Worm (Caenorhabditis elegans) whole organism, late embryonic: ENCODE results near the gene Y38F2AL.12.

Source experiments
- C08G9.2 ChIP-seq: sonication (generic microtip); optimal IDR thresholded peaks from 2 replicates; lab custom pipeline; 2016; ENCODE audit warnings: mild to moderate bottlenecking, missing genetic modification characterization, moderate library complexity, missing compliant biosample characterization
- F13H6.1 ChIP-seq: sonication (generic microtip); optimal IDR thresholded peaks from 2 replicates; lab custom pipeline; 2016; ENCODE audit warnings: missing genetic modification characterization, missing compliant biosample characterization
- K09A11.1 ChIP-seq: sonication (generic microtip); optimal IDR thresholded peaks from 2 replicates; lab custom pipeline; 2017; ENCODE audit warnings: antibody characterized with exemption, mild to moderate bottlenecking, missing genetic modification characterization, missing compliant biosample characterization; ENCODE audit not compliant: insufficient read depth
- T23F11.4 ChIP-seq: fragments of 200-800 bp; sonication (Bioruptor generic); optimal IDR thresholded peaks from 2 replicates; lab custom pipeline; 2018; ENCODE audit warnings: mild to moderate bottlenecking, missing genetic modification characterization, missing compliant biosample characterization
- ama-1 ChIP-seq: fragments of 150-350 bp; optimal IDR thresholded peaks from 2 replicates; lab custom pipeline; 2014
- ceh-14 ChIP-seq: sonication (generic microtip); optimal IDR thresholded peaks from 2 replicates; lab custom pipeline; 2016; ENCODE audit warnings: missing genotype, missing genetic modification characterization, missing compliant biosample characterization
- ceh-18 ChIP-seq: sonication (generic microtip); optimal IDR thresholded peaks from 2 replicates; lab custom pipeline; 2016; ENCODE audit warnings: missing genetic modification characterization, missing compliant biosample characterization
- ceh-19 ChIP-seq: fragments of 200-800 bp; sonication (Bioruptor generic); optimal IDR thresholded peaks from 2 replicates; lab custom pipeline; 2018; ENCODE audit warnings: mild to moderate bottlenecking, missing genetic modification characterization, missing compliant biosample characterization
- ceh-2 ChIP-seq: sonication (generic microtip); optimal IDR thresholded peaks from 2 replicates; lab custom pipeline; 2016; ENCODE audit warnings: missing genotype, missing genetic modification characterization, missing compliant biosample characterization
- ceh-24 ChIP-seq: sonication (generic microtip); optimal IDR thresholded peaks from 2 replicates; lab custom pipeline; 2016; ENCODE audit warnings: mild to moderate bottlenecking, missing genetic modification characterization, missing compliant biosample characterization
- ceh-34 ChIP-seq: sonication (generic microtip); optimal IDR thresholded peaks from 2 replicates; lab custom pipeline; 2016; ENCODE audit warnings: mild to moderate bottlenecking, missing genetic modification characterization, missing compliant biosample characterization
- ceh-45 ChIP-seq: fragments of 200-800 bp; sonication (Bioruptor generic); IDR thresholded peaks from 2 replicates; pipeline ENCODE4 v1.3.6; 2022; ENCODE audit warnings: missing genetic modification reagents, missing genetic modification characterization, missing compliant biosample characterization
- ceh-48 ChIP-seq: sonication (generic microtip); optimal IDR thresholded peaks from 2 replicates; lab custom pipeline; 2016; ENCODE audit warnings: missing genetic modification characterization, inconsistent platforms, missing compliant biosample characterization
- ceh-6 ChIP-seq: fragments of 200-800 bp; sonication (Bioruptor generic); optimal IDR thresholded peaks from 2 replicates; lab custom pipeline; 2018; ENCODE audit warnings: mild to moderate bottlenecking, missing genetic modification characterization, missing compliant biosample characterization
- elt-4 ChIP-seq: sonication (generic microtip); optimal IDR thresholded peaks from 2 replicates; lab custom pipeline; 2016; ENCODE audit warnings: missing genetic modification characterization, missing compliant biosample characterization
- fkh-10 ChIP-seq: fragments of 150-350 bp; optimal IDR thresholded peaks from 2 replicates; lab custom pipeline; 2014; ENCODE audit warnings: missing biosample characterization, missing genetic modification reagents, missing genetic modification characterization
- gmeb-2 ChIP-seq: sonication (generic microtip); optimal IDR thresholded peaks from 2 replicates; lab custom pipeline; 2016; ENCODE audit warnings: missing genetic modification characterization, inconsistent platforms, missing compliant biosample characterization
- hlh-13 ChIP-seq: fragments of 200-800 bp; sonication (Bioruptor generic); optimal IDR thresholded peaks from 2 replicates; lab custom pipeline; 2018; ENCODE audit warnings: mild to moderate bottlenecking, missing genetic modification characterization, missing compliant biosample characterization
- hlh-15 ChIP-seq: sonication (generic microtip); optimal IDR thresholded peaks from 2 replicates; lab custom pipeline; 2016; ENCODE audit warnings: missing genetic modification characterization, missing compliant biosample characterization
- hlh-30 ChIP-seq: sonication (generic microtip); optimal IDR thresholded peaks from 2 replicates; lab custom pipeline; 2017; ENCODE audit warnings: antibody characterized with exemption, missing genetic modification characterization, missing compliant biosample characterization; ENCODE audit not compliant: insufficient read depth
- hlh-6 ChIP-seq: sonication (generic microtip); optimal IDR thresholded peaks from 2 replicates; lab custom pipeline; 2016; ENCODE audit warnings: missing genotype, missing genetic modification characterization, missing compliant biosample characterization
- hlh-8 ChIP-seq: sonication (generic microtip); optimal IDR thresholded peaks from 2 replicates; lab custom pipeline; 2016; ENCODE audit warnings: missing genotype, missing genetic modification characterization, missing compliant biosample characterization
- lim-6 ChIP-seq: sonication (generic microtip); optimal IDR thresholded peaks from 2 replicates; lab custom pipeline; 2016; ENCODE audit warnings: missing genetic modification characterization, missing compliant biosample characterization
- lin-11 ChIP-seq: fragments of 200-800 bp; sonication (Bioruptor generic); optimal IDR thresholded peaks from 2 replicates; lab custom pipeline; 2018; ENCODE audit warnings: mild to moderate bottlenecking, missing genetic modification characterization, missing compliant biosample characterization
- madf-2 ChIP-seq: sonication (generic microtip); optimal IDR thresholded peaks from 2 replicates; lab custom pipeline; 2017; ENCODE audit warnings: missing genetic modification characterization, missing compliant biosample characterization
- mec-3 ChIP-seq: sonication (generic microtip); optimal IDR thresholded peaks from 2 replicates; lab custom pipeline; 2016; ENCODE audit warnings: borderline replicate concordance, missing genetic modification characterization, missing compliant biosample characterization
- nhr-232 ChIP-seq: sonication (generic microtip); optimal IDR thresholded peaks from 2 replicates; lab custom pipeline; 2016; ENCODE audit warnings: missing genetic modification characterization, missing compliant biosample characterization
- npax-4 ChIP-seq: sonication (generic microtip); optimal IDR thresholded peaks from 2 replicates; lab custom pipeline; 2016; ENCODE audit warnings: missing genetic modification characterization, missing compliant biosample characterization
- pax-1 ChIP-seq: fragments of 150-350 bp; optimal IDR thresholded peaks from 2 replicates; lab custom pipeline; 2014; ENCODE audit warnings: missing biosample characterization, missing genetic modification characterization
- pros-1 ChIP-seq: fragments of 150-350 bp; optimal IDR thresholded peaks from 2 replicates; lab custom pipeline; 2014; ENCODE audit warnings: missing biosample characterization, missing genetic modification reagents, missing genetic modification characterization
- sdc-2 ChIP-seq: sonication (generic microtip); optimal IDR thresholded peaks from 2 replicates; lab custom pipeline; 2016; ENCODE audit warnings: missing genotype, missing genetic modification characterization, missing compliant biosample characterization
- sox-4 ChIP-seq: sonication (generic microtip); optimal IDR thresholded peaks from 2 replicates; lab custom pipeline; 2017; ENCODE audit warnings: mild to moderate bottlenecking, missing genetic modification characterization, inconsistent platforms, missing compliant biosample characterization
- tbx-2 ChIP-seq: sonication (generic microtip); optimal IDR thresholded peaks from 2 replicates; lab custom pipeline; 2016; ENCODE audit warnings: missing genetic modification characterization, missing compliant biosample characterization
- unc-42 ChIP-seq: sonication (generic microtip); optimal IDR thresholded peaks from 2 replicates; lab custom pipeline; 2016; ENCODE audit warnings: missing genotype, missing genetic modification characterization, missing compliant biosample characterization
- zip-5 ChIP-seq: sonication (generic microtip); optimal IDR thresholded peaks from 2 replicates; lab custom pipeline; 2016; ENCODE audit warnings: missing genetic modification characterization, missing compliant biosample characterization
- ztf-16 ChIP-seq: sonication (generic microtip); optimal IDR thresholded peaks from 2 replicates; lab custom pipeline; 2017; ENCODE audit warnings: missing genetic modification characterization, missing compliant biosample characterization

Gene Y38F2AL.12

ce11 chrIV:2311554-2311953 lies 4.8 kb upstream of the Y38F2AL.12 start:
- no peak for TF ChIP-seq lim-6 (tag; lab: Kevin White, UChicago)
- no peak for TF ChIP-seq ceh-24 (tag; lab: Kevin White, UChicago)
- no peak for TF ChIP-seq sox-4
- TF ChIP-seq ceh-2 (tag; lab: Kevin White, UChicago): no peak
- no peak for TF ChIP-seq ama-1 (lab: Kevin White, UChicago)
- no peak for TF ChIP-seq ceh-14 (tag; lab: Kevin White, UChicago)
- no peak for TF ChIP-seq unc-42 (tag; lab: Kevin White, UChicago)
- no peak for TF ChIP-seq K09A11.1 (tag; lab: Kevin White, UChicago)
- TF ChIP-seq fkh-10 (GFP tag; lab: Kevin White, UChicago): no peak
- TF ChIP-seq pros-1 (tag; lab: Kevin White, UChicago): no peak

- TF ChIP-seq ceh-48 (tag; lab: Kevin White, UChicago) (peak; percentile 58), C08G9.2 (tag; lab: Kevin White, UChicago) (no peak)
Measured at ce11 chrIV:2313721-2314683, 2.4 kb upstream of the Y38F2AL.12 start, which contains the start of gene vha-11. Gene vha-11, minus strand, starts transcription at chrIV:2314567.

ce11 chrIV:2314862-2315261 lies 1.5 kb upstream of the Y38F2AL.12 start:
- TF ChIP-seq ceh-48 (tag; lab: Kevin White, UChicago) (no peak), hlh-15 (no peak), ceh-2 (tag; lab: Kevin White, UChicago) (no peak), hlh-8 (no peak), ztf-16 (tag; lab: Kevin White, UChicago) (no peak), ceh-6 (no peak), hlh-30 (tag; lab: Kevin White, UChicago) (no peak), K09A11.1 (tag; lab: Kevin White, UChicago) (no peak), ceh-19 (no peak), ceh-34 (tag; lab: Kevin White, UChicago) (no peak), T23F11.4 (GFP tag; lab: Kevin White, UChicago) (no peak), ceh-45 (no peak), ama-1 (lab: Kevin White, UChicago) (no peak), npax-4 (tag; lab: Kevin White, UChicago) (no peak), ceh-18 (tag; lab: Kevin White, UChicago) (no peak), F13H6.1 (tag; lab: Kevin White, UChicago) (no peak), fkh-10 (GFP tag; lab: Kevin White, UChicago) (no peak), ceh-24 (tag; lab: Kevin White, UChicago) (no peak), pros-1 (tag; lab: Kevin White, UChicago) (no peak), pax-1 (tag; lab: Kevin White, UChicago) (no peak)
- TF ChIP-seq, all 69 proteins: peak for 0

- TF ChIP-seq K09A11.1 (tag; lab: Kevin White, UChicago): no peak
- no peak for TF ChIP-seq F13H6.1 (tag; lab: Kevin White, UChicago)
- no peak for TF ChIP-seq elt-4 (tag; lab: Kevin White, UChicago)
- no peak for TF ChIP-seq lim-6 (tag; lab: Kevin White, UChicago)
- TF ChIP-seq nhr-232 (tag; lab: Kevin White, UChicago): no peak
- no peak for TF ChIP-seq sdc-2
- TF ChIP-seq lin-11 (tag; lab: Kevin White, UChicago): no peak
- no peak for TF ChIP-seq zip-5 (tag; lab: Kevin White, UChicago)
- no peak for TF ChIP-seq madf-2 (tag; lab: Kevin White, UChicago)
- TF ChIP-seq tbx-2 (tag; lab: Kevin White, UChicago): no peak
- no peak for TF ChIP-seq ceh-6
- TF ChIP-seq hlh-13 (GFP tag; lab: Kevin White, UChicago): no peak
- TF ChIP-seq hlh-6 (tag; lab: Kevin White, UChicago): no peak
- no peak for TF ChIP-seq T23F11.4 (GFP tag; lab: Kevin White, UChicago)
- TF ChIP-seq gmeb-2: no peak
- TF ChIP-seq ama-1 (lab: Kevin White, UChicago): no peak
- TF ChIP-seq mec-3 (tag; lab: Kevin White, UChicago): no peak
Measured at ce11 chrIV:2315545-2315995, 803 bp upstream of the Y38F2AL.12 start, which contains the start of gene vha-3. Gene vha-3, minus strand, starts transcription at chrIV:2315945.
